Worm (Caenorhabditis elegans): ENCODE results near the gene T25E12.14.

- no peak for TF ChIP-seq klf-2 (GFP tag; conservative IDR thresholded peaks at IDR 0.05)
- TF ChIP-seq ref-1 (GFP tag; conservative IDR thresholded peaks at IDR 0.05) = no peak
- no peak for TF ChIP-seq ztf-29 (GFP tag; IDR thresholded peaks at IDR 0.05)
- TF ChIP-seq med-1 (GFP tag; optimal IDR thresholded peaks at IDR 0.05; ENCODE audit: insufficient read depth) = no peak
- TF ChIP-seq ztf-23 (GFP tag; IDR thresholded peaks at IDR 0.05) = no peak
- no peak for TF ChIP-seq cog-1 (tag; optimal IDR thresholded peaks at IDR 0.05)
- TF ChIP-seq flt-1 (GFP tag; IDR thresholded peaks at IDR 0.05) = no peak
- no peak for TF ChIP-seq T22C8.4 (GFP tag; IDR thresholded peaks at IDR 0.05)
Observed at ce11 chrV:16682886-16683285, 44.1 kb upstream of the T25E12.14 start, which contains the start of gene srw-36.
